Worm (Caenorhabditis elegans) whole organism, L1 larva: ENCODE data around the gene F31E3.6.

Experiments
- blmp-1 ChIP-seq: fragments of 150-350 bp; optimal IDR thresholded peaks from 2 replicates; lab custom pipeline; 2014; ENCODE audit warnings: missing biosample characterization, missing genetic modification characterization
- dpl-1 ChIP-seq, 3 experiments: fragments of 150-350 bp in 2 of 3; sonication (generic microtip) in 1 of 3; optimal IDR thresholded peaks; 2 replicates each; lab custom pipeline; 2014 to 2017; ENCODE audit warnings: missing biosample characterization in 3 of 3, missing genetic modification characterization in 3 of 3, missing genetic modification reagents in 3 of 3
- fkh-10 ChIP-seq: sonication (generic microtip); optimal IDR thresholded peaks from 2 replicates; lab custom pipeline; 2017; ENCODE audit warnings: missing biosample characterization, missing genetic modification reagents, missing genetic modification characterization
- fos-1 ChIP-seq: fragments of 150-350 bp; optimal IDR thresholded peaks from 2 replicates; lab custom pipeline; 2014; ENCODE audit warnings: missing biosample characterization, missing genetic modification characterization
- irx-1 ChIP-seq: sonication (generic microtip); optimal IDR thresholded peaks from 2 replicates; lab custom pipeline; 2016; ENCODE audit warnings: missing genetic modification characterization, missing compliant biosample characterization
- jun-1 ChIP-seq: fragments of 150-350 bp; optimal IDR thresholded peaks from 2 replicates; lab custom pipeline; 2014; ENCODE audit warnings: missing biosample characterization, missing genetic modification reagents, missing genetic modification characterization
- lin-13 ChIP-seq: fragments of 150-350 bp; optimal IDR thresholded peaks from 2 replicates; lab custom pipeline; 2014; ENCODE audit warnings: missing biosample characterization, missing genetic modification reagents, missing genetic modification characterization
- lin-15B ChIP-seq: fragments of 150-350 bp; sonication (generic microtip); optimal IDR thresholded peaks from 3 replicates; lab custom pipeline; 2014; ENCODE audit warnings: missing biosample characterization, missing genetic modification characterization
- lin-39 ChIP-seq: fragments of 150-350 bp; optimal IDR thresholded peaks from 2 replicates; lab custom pipeline; 2014; ENCODE audit warnings: missing biosample characterization, missing genetic modification reagents, missing genetic modification characterization
- lir-3 ChIP-seq: sonication (generic microtip); optimal IDR thresholded peaks from 2 replicates; lab custom pipeline; 2016; ENCODE audit warnings: mild to moderate bottlenecking, missing genetic modification characterization, moderate library complexity, missing compliant biosample characterization; ENCODE audit not compliant: poor library complexity
- nhr-11 ChIP-seq: fragments of 150-350 bp; optimal IDR thresholded peaks from 2 replicates; lab custom pipeline; 2014; ENCODE audit warnings: missing biosample characterization, missing genetic modification characterization
- skn-1 ChIP-seq: fragments of 150-350 bp; optimal IDR thresholded peaks from 2 replicates; lab custom pipeline; 2014; ENCODE audit warnings: missing biosample characterization, missing genetic modification characterization
- tbx-2 ChIP-seq: sonication (generic microtip); optimal IDR thresholded peaks from 2 replicates; lab custom pipeline; 2016; ENCODE audit warnings: missing genetic modification characterization, missing compliant biosample characterization
- unc-62 ChIP-seq: fragments of 150-350 bp; optimal IDR thresholded peaks from 2 replicates; lab custom pipeline; 2014; ENCODE audit warnings: missing biosample characterization, missing genetic modification reagents, missing genetic modification characterization

- no peak for TF ChIP-seq lir-3 (tag; lab: Kevin White, UChicago)
- TF ChIP-seq dpl-1 (GFP tag; optimal IDR thresholded peaks at IDR 0.05; lab: Kevin White, UChicago): no peak
- TF ChIP-seq fkh-10 (GFP tag; lab: Kevin White, UChicago): no peak
- no peak for TF ChIP-seq nhr-11 (tag; lab: Kevin White, UChicago)
- peak; percentile 86 for TF ChIP-seq lin-39 (tag; lab: Kevin White, UChicago)
- no peak for TF ChIP-seq lin-13 (GFP tag; lab: Kevin White, UChicago)
- no peak for TF ChIP-seq jun-1 (tag; lab: Kevin White, UChicago)
- no peak for TF ChIP-seq unc-62 (GFP tag; lab: Kevin White, UChicago)
- TF ChIP-seq irx-1 (tag; lab: Kevin White, UChicago): no peak
- no peak for TF ChIP-seq lin-15B (tag; lab: Kevin White, UChicago)
- no peak for TF ChIP-seq fos-1 (tag; lab: Kevin White, UChicago)
- TF ChIP-seq skn-1 (tag; lab: Kevin White, UChicago): no peak
- TF ChIP-seq tbx-2 (tag; lab: Kevin White, UChicago): peak; percentile 57
- TF ChIP-seq blmp-1: no peak
These were observed 6.2 kb downstream of the F31E3.6 start for ce11 chrIII:6988060-6988459.
